Worm (Caenorhabditis elegans): ENCODE results near the gene C30H6.8.

DNA sequence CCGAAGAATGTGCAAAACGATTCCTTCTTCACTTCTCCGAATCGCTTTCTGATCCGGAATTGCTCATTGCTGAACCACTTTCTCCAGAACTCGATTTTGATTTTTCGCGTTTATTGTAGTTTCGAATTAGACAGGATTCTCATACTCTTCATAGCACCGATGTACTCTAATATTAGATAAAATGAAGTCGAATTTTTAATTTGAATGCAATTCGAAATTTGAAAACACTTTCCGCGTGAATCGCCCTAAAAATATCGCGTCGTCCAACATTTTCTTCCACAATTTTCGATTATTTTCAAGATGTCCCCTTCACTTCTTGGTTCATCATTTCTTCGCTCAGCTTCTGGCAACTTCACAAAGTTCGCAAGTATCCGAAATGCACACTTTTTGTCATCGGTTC, at the start of gene C30H6.8:
- no peak for TF ChIP-seq dpl-1 (GFP tag; optimal IDR thresholded peaks at IDR 0.05)
- no peak for TF ChIP-seq nhr-90 (tag; optimal IDR thresholded peaks at IDR 0.05)
- TF ChIP-seq efl-1 (GFP tag; optimal IDR thresholded peaks at IDR 0.05), result no peak
- TF ChIP-seq somi-1 (GFP tag; optimal IDR thresholded peaks at IDR 0.05), result no peak
- TF ChIP-seq madf-6 (GFP tag; IDR thresholded peaks at IDR 0.05), result no peak
- TF ChIP-seq attf-5 (GFP tag; optimal IDR thresholded peaks at IDR 0.05), result no peak
- TF ChIP-seq lir-1 (GFP tag; conservative IDR thresholded peaks at IDR 0.05), result no peak
